Fruit fly (Drosophila melanogaster) whole organism, embryonic: ENCODE results near the gene CG13114.

Experiments used
- B-H2 ChIP-seq: fragments of 200-800 bp; sonication (Bioruptor generic); optimal IDR thresholded peaks from 2 replicates; lab custom pipeline; 2018; ENCODE audit warnings: missing biosample characterization, mild to moderate bottlenecking, missing genetic modification characterization
- C15 ChIP-seq: fragments of 200-800 bp; sonication (Bioruptor generic); IDR thresholded peaks from 3 replicates; pipeline ENCODE4 v1.3.6; 2022; ENCODE audit warnings: missing biosample characterization, missing genetic modification characterization
- CG10321 ChIP-seq: fragments of 200-800 bp; sonication (Bioruptor generic); IDR thresholded peaks from 2 replicates; pipeline ENCODE4 v1.3.6; 2022; ENCODE audit warnings: missing biosample characterization, missing genetic modification characterization
- CG12104 ChIP-seq: fragments of 200-800 bp; sonication (Bioruptor generic); optimal IDR thresholded peaks from 3 replicates; lab custom pipeline; 2016; ENCODE audit warnings: missing biosample characterization, missing genetic modification characterization
- CG14014 ChIP-seq: fragments of 200-800 bp; sonication (Bioruptor generic); IDR thresholded peaks from 2 replicates; pipeline ENCODE4 v1.3.6; 2022; ENCODE audit warnings: missing biosample characterization, missing genetic modification characterization
- CG15269 ChIP-seq: fragments of 200-800 bp; sonication (Bioruptor generic); optimal IDR thresholded peaks from 2 replicates; lab custom pipeline; 2018; ENCODE audit warnings: missing biosample characterization, mild to moderate bottlenecking, missing genetic modification characterization, moderate library complexity
- CG15479 ChIP-seq: fragments of 200-800 bp; sonication (Bioruptor generic); optimal IDR thresholded peaks from 3 replicates; lab custom pipeline; 2019; ENCODE audit warnings: missing biosample characterization, mild to moderate bottlenecking, missing genetic modification characterization, moderate library complexity
- CG17568 ChIP-seq: fragments of 200-800 bp; sonication (Bioruptor generic); optimal IDR thresholded peaks from 2 replicates; lab custom pipeline; 2018; ENCODE audit warnings: missing biosample characterization, mild to moderate bottlenecking, missing genetic modification characterization, moderate library complexity
- CG17802 ChIP-seq: fragments of 200-800 bp; sonication (Bioruptor generic); optimal IDR thresholded peaks from 2 replicates; lab custom pipeline; 2018; ENCODE audit warnings: missing biosample characterization, mild to moderate bottlenecking, missing genetic modification characterization, moderate library complexity
- CG18599 ChIP-seq: fragments of 200-800 bp; sonication (Bioruptor generic); optimal IDR thresholded peaks from 3 replicates; lab custom pipeline; 2017; ENCODE audit warnings: missing biosample characterization, missing genetic modification characterization, mild to moderate bottlenecking, moderate library complexity, missing genetic modification reagents
- CG2120 ChIP-seq: fragments of 200-800 bp; sonication (Bioruptor generic); optimal IDR thresholded peaks from 3 replicates; lab custom pipeline; 2016; ENCODE audit warnings: missing biosample characterization, missing genetic modification characterization
- CG2199 ChIP-seq: fragments of 200-800 bp; sonication (Bioruptor generic); IDR thresholded peaks from 3 replicates; pipeline ENCODE4 v1.3.6; 2022; ENCODE audit warnings: missing biosample characterization, missing genetic modification characterization
- CG32532 ChIP-seq: fragments of 200-800 bp; sonication (Bioruptor generic); IDR thresholded peaks from 2 replicates; pipeline ENCODE4 v1.3.6; 2022; ENCODE audit warnings: missing biosample characterization, missing genetic modification characterization
- CG34224 ChIP-seq: fragments of 200-800 bp; sonication (Bioruptor generic); IDR thresholded peaks from 3 replicates; pipeline ENCODE4 v1.3.6; 2022; ENCODE audit warnings: missing biosample characterization, missing genetic modification characterization; ENCODE audit not compliant: partially characterized antibody
- CG3847 ChIP-seq: fragments of 200-800 bp; sonication (Bioruptor generic); IDR thresholded peaks from 2 replicates; pipeline ENCODE4 v1.3.6; 2022; ENCODE audit warnings: missing biosample characterization, missing genetic modification characterization
- CG4424 ChIP-seq: fragments of 200-800 bp; sonication (Bioruptor generic); optimal IDR thresholded peaks from 3 replicates; lab custom pipeline; 2016; ENCODE audit warnings: missing biosample characterization, missing genetic modification characterization
- CG9797 ChIP-seq: fragments of 200-800 bp; sonication (Bioruptor generic); optimal IDR thresholded peaks from 3 replicates; lab custom pipeline; 2018; ENCODE audit warnings: missing biosample characterization, mild to moderate bottlenecking, missing genetic modification characterization
- D ChIP-seq, 2 experiments: fragments of 200-800 bp in 1 of 2; fragments of >200 bp in 1 of 2; sonication (Bioruptor generic) in 1 of 2; optimal IDR thresholded peaks; 2 replicates in 1 of 2; 3 replicates in 1 of 2; lab custom pipeline; 2017; ENCODE audit warnings: mild to moderate bottlenecking in 1 of 2, missing biosample characterization in 1 of 2, missing genetic modification characterization in 1 of 2, missing genetic modification reagents in 1 of 2
- H2.0 ChIP-seq: fragments of 200-800 bp; sonication (Bioruptor generic); IDR thresholded peaks from 2 replicates; pipeline ENCODE4 v1.3.6; 2022; ENCODE audit warnings: missing biosample characterization, missing genetic modification characterization
- Hr39 ChIP-seq: fragments of >200 bp; optimal IDR thresholded peaks from 2 replicates; lab custom pipeline; 2017
- MTF-1 ChIP-seq: fragments of 200-800 bp; sonication (Bioruptor generic); optimal IDR thresholded peaks from 2 replicates; lab custom pipeline; 2018; ENCODE audit warnings: missing biosample characterization, mild to moderate bottlenecking, missing genetic modification characterization, borderline replicate concordance
- Meics ChIP-seq: fragments of 200-800 bp; sonication (Bioruptor generic); optimal IDR thresholded peaks from 2 replicates; lab custom pipeline; 2017; ENCODE audit warnings: missing biosample characterization, mild to moderate bottlenecking, missing genetic modification characterization
- Neu2 ChIP-seq: fragments of 200-800 bp; sonication (Bioruptor generic); optimal IDR thresholded peaks from 3 replicates; lab custom pipeline; 2016; ENCODE audit warnings: missing biosample characterization, missing genetic modification characterization, borderline replicate concordance
- Nf-YB ChIP-seq: fragments of 200-800 bp; sonication (Bioruptor generic); optimal IDR thresholded peaks from 3 replicates; lab custom pipeline; 2019; ENCODE audit warnings: missing biosample characterization, mild to moderate bottlenecking, missing genetic modification characterization, moderate library complexity
- Nf-YC ChIP-seq: fragments of 200-800 bp; optimal IDR thresholded peaks from 3 replicates; lab custom pipeline; 2019; ENCODE audit warnings: missing biosample characterization, mild to moderate bottlenecking, missing genetic modification characterization, moderate library complexity
- Oaz ChIP-seq: fragments of 200-800 bp; sonication (Bioruptor generic); IDR thresholded peaks from 2 replicates; pipeline ENCODE4 v1.3.6; 2022; ENCODE audit warnings: missing biosample characterization, missing genetic modification characterization
- Ptx1 ChIP-seq: fragments of 200-800 bp; sonication (Bioruptor generic); IDR thresholded peaks from 2 replicates; pipeline ENCODE4 v1.3.6; 2022; ENCODE audit warnings: missing biosample characterization, missing genetic modification characterization
- Vsx1 ChIP-seq: fragments of 200-800 bp; sonication (Bioruptor generic); optimal IDR thresholded peaks from 2 replicates; lab custom pipeline; 2017; ENCODE audit warnings: missing biosample characterization, mild to moderate bottlenecking, missing genetic modification characterization, missing genetic modification reagents
- YL-1 ChIP-seq: fragments of 200-800 bp; sonication (Bioruptor generic); optimal IDR thresholded peaks from 3 replicates; lab custom pipeline; 2017; ENCODE audit warnings: missing biosample characterization, mild to moderate bottlenecking, missing genetic modification characterization
- ap ChIP-seq: fragments of 200-800 bp; sonication (Bioruptor generic); IDR thresholded peaks from 2 replicates; pipeline ENCODE4 v1.3.6; 2022; ENCODE audit warnings: missing biosample characterization, missing genetic modification characterization
- ato ChIP-seq: fragments of 200-800 bp; sonication (Bioruptor generic); IDR thresholded peaks from 2 replicates; pipeline ENCODE4 v1.3.6; 2022; ENCODE audit warnings: missing biosample characterization, missing genetic modification characterization; ENCODE audit not compliant: partially characterized antibody
- bbx ChIP-seq: fragments of 200-800 bp; sonication (Bioruptor generic); IDR thresholded peaks from 2 replicates; pipeline ENCODE4 v1.3.6; 2022; ENCODE audit warnings: missing biosample characterization, missing genetic modification characterization; ENCODE audit not compliant: partially characterized antibody
- bowl ChIP-seq: fragments of 200-800 bp; sonication (Bioruptor generic); IDR thresholded peaks from 2 replicates; pipeline ENCODE4 v1.3.6; 2022; ENCODE audit warnings: missing biosample characterization, missing genetic modification characterization
- dmrt99B ChIP-seq: fragments of 200-800 bp; sonication (Bioruptor generic); optimal IDR thresholded peaks from 2 replicates; lab custom pipeline; 2018; ENCODE audit warnings: missing biosample characterization, mild to moderate bottlenecking, missing genetic modification characterization, moderate library complexity
- fd3F ChIP-seq: fragments of 200-800 bp; sonication (Bioruptor generic); optimal IDR thresholded peaks from 2 replicates; lab custom pipeline; 2018; ENCODE audit warnings: missing biosample characterization, mild to moderate bottlenecking, missing genetic modification characterization, moderate library complexity
- gfzf ChIP-seq: fragments of 200-800 bp; sonication (Bioruptor generic); optimal IDR thresholded peaks from 2 replicates; lab custom pipeline; 2016; ENCODE audit warnings: missing biosample characterization, mild to moderate bottlenecking, missing genetic modification characterization, moderate library complexity
- h ChIP-seq: fragments of >200 bp; optimal IDR thresholded peaks from 2 replicates; lab custom pipeline; 2017
- her ChIP-seq: fragments of 200-800 bp; sonication (Bioruptor generic); optimal IDR thresholded peaks from 2 replicates; lab custom pipeline; 2016; ENCODE audit warnings: missing biosample characterization, missing genetic modification characterization
- hkb ChIP-seq, 2 experiments: fragments of 200-800 bp in 1 of 2; fragments of >200 bp in 1 of 2; sonication (Bioruptor generic) in 1 of 2; IDR thresholded peaks in 1 of 2; optimal IDR thresholded peaks in 1 of 2; 2 replicates each; pipeline versions ENCODE4 v1.3.6 to Lab custom; 2017 to 2022; ENCODE audit warnings: missing biosample characterization in 1 of 2, missing genetic modification characterization in 1 of 2
- jigr1 ChIP-seq: fragments of 200-800 bp; sonication (Bioruptor generic); IDR thresholded peaks from 3 replicates; pipeline ENCODE4 v1.3.6; 2022; ENCODE audit warnings: missing biosample characterization, missing genetic modification characterization
- jing ChIP-seq: fragments of 200-800 bp; sonication (Bioruptor generic); optimal IDR thresholded peaks from 2 replicates; lab custom pipeline; 2018; ENCODE audit warnings: missing biosample characterization, mild to moderate bottlenecking, missing genetic modification characterization
- shn ChIP-seq: fragments of 200-800 bp; sonication (Bioruptor generic); optimal IDR thresholded peaks from 3 replicates; lab custom pipeline; 2016; ENCODE audit warnings: missing biosample characterization, missing genetic modification characterization
- slp2 ChIP-seq: fragments of 200-800 bp; sonication (Bioruptor generic); optimal IDR thresholded peaks from 2 replicates; lab custom pipeline; 2016; ENCODE audit warnings: missing biosample characterization, missing genetic modification characterization
- sug ChIP-seq: fragments of 200-800 bp; optimal IDR thresholded peaks from 2 replicates; lab custom pipeline; 2019; ENCODE audit warnings: missing biosample characterization, mild to moderate bottlenecking, missing genetic modification characterization, moderate library complexity
- tin ChIP-seq: fragments of 200-800 bp; sonication (Bioruptor generic); optimal IDR thresholded peaks from 3 replicates; lab custom pipeline; 2016; ENCODE audit warnings: missing biosample characterization, missing genetic modification characterization
- usp ChIP-seq: fragments of >200 bp; optimal IDR thresholded peaks from 2 replicates; lab custom pipeline; 2017; ENCODE audit warnings: missing biosample characterization, missing genetic modification characterization
- wek ChIP-seq: fragments of 200-800 bp; sonication (Bioruptor generic); optimal IDR thresholded peaks from 3 replicates; lab custom pipeline; 2018; ENCODE audit warnings: missing biosample characterization, mild to moderate bottlenecking, missing genetic modification characterization, moderate library complexity

CG13114 gene

dm6 chr2L:9520886-9521868, 24.4 kb upstream of the CG13114 start, which contains the start of gene Oatp30B (continued):
- TF ChIP-seq CG17802 (tag; lab: Kevin White, UChicago) = peak; percentile 78
- peak; percentile 95 for TF ChIP-seq fd3F (GFP tag; lab: Kevin White, UChicago)
- TF ChIP-seq hkb (optimal IDR thresholded peaks at IDR 0.05; lab: Kevin White, UChicago) = no peak
- TF ChIP-seq hkb (GFP tag; IDR thresholded peaks at IDR 0.05; lab: Robert Waterston, UW) = peak; percentile 98
- TF ChIP-seq dmrt99B (tag; lab: Kevin White, UChicago) = peak; percentile 93
- TF ChIP-seq H2.0 = peak; percentile 97
- TF ChIP-seq CG2120 = peak; percentile 99
- TF ChIP-seq CG12104 (GFP tag; lab: Kevin White, UChicago) = peak; percentile 95
- TF ChIP-seq tin = peak; percentile 98
- peak; percentile 93 for TF ChIP-seq CG17568 (GFP tag; lab: Kevin White, UChicago)
- peak; percentile 97 for TF ChIP-seq CG15269
- peak; percentile 97 for TF ChIP-seq CG2199 (GFP tag; lab: Robert Waterston, UW)
- TF ChIP-seq Vsx1 (GFP tag; lab: Kevin White, UChicago) = peak; percentile 81
- peak; percentile 93 for TF ChIP-seq jigr1 (GFP tag; lab: Robert Waterston, UW)
- TF ChIP-seq YL-1 (GFP tag; lab: Kevin White, UChicago) = peak; percentile 60
- TF ChIP-seq wek (GFP tag; lab: Kevin White, UChicago) = peak; percentile 73
- TF ChIP-seq h (lab: Kevin White, UChicago) = no peak
- no peak for TF ChIP-seq Hr39
- peak; percentile 98 for TF ChIP-seq CG32532 (GFP tag; lab: Robert Waterston, UW)
- peak; percentile 95 for TF ChIP-seq sug (tag; lab: Kevin White, UChicago)
- TF ChIP-seq Oaz (GFP tag; lab: Robert Waterston, UW) = peak; percentile 95
- peak; percentile 89 for TF ChIP-seq her (GFP tag; lab: Kevin White, UChicago)
- peak; percentile 83 for TF ChIP-seq ato (GFP tag; lab: Robert Waterston, UW)
- peak; percentile 98 for TF ChIP-seq CG4424 (GFP tag; lab: Kevin White, UChicago)
- peak; percentile 93 for TF ChIP-seq slp2
- peak; percentile 97 for TF ChIP-seq CG14014 (GFP tag; lab: Robert Waterston, UW)
- peak; percentile 95 for TF ChIP-seq ap
- peak; percentile 98 for TF ChIP-seq CG3847 (GFP tag; lab: Robert Waterston, UW)
- TF ChIP-seq CG15479 (GFP tag; lab: Kevin White, UChicago) = peak; percentile 71
- peak; percentile 52 for TF ChIP-seq CG9797 (GFP tag; lab: Kevin White, UChicago)
- peak; percentile 89 for TF ChIP-seq jing (GFP tag; lab: Kevin White, UChicago)
- peak; percentile 51 for TF ChIP-seq gfzf (GFP tag; lab: Kevin White, UChicago)
- peak; percentile 97 for TF ChIP-seq B-H2 (GFP tag; lab: Kevin White, UChicago)
- TF ChIP-seq Neu2 (GFP tag; lab: Kevin White, UChicago) = peak; percentile 82
- peak; percentile 85 for TF ChIP-seq Nf-YB
- peak; percentile 54 for TF ChIP-seq D (optimal IDR thresholded peaks at IDR 0.05; lab: Kevin White, UChicago)
- peak; percentile 88 for TF ChIP-seq D (GFP tag; optimal IDR thresholded peaks at IDR 0.05; lab: Kevin White, UChicago)
- peak; percentile 94 for TF ChIP-seq shn (GFP tag; lab: Kevin White, UChicago)
- peak; percentile 97 for TF ChIP-seq CG18599
- TF ChIP-seq usp (GFP tag; lab: Kevin White, UChicago) = no peak
- TF ChIP-seq CG10321 = peak; percentile 80
- TF ChIP-seq C15 (GFP tag; lab: Robert Waterston, UW) = peak; percentile 94
- TF ChIP-seq Meics (GFP tag; lab: Kevin White, UChicago) = peak; percentile 94
- peak; percentile 93 for TF ChIP-seq bowl (GFP tag; lab: Robert Waterston, UW)
- TF ChIP-seq bbx = peak; percentile 97
- peak; percentile 90 for TF ChIP-seq MTF-1 (GFP tag; lab: Kevin White, UChicago)
- peak; percentile 88 for TF ChIP-seq Nf-YC (tag; lab: Kevin White, UChicago)
- peak; percentile 99 for TF ChIP-seq CG34224 (GFP tag; lab: Robert Waterston, UW)
- TF ChIP-seq Ptx1 (GFP tag; lab: Robert Waterston, UW) = peak; percentile 98
